Fruit fly (Drosophila melanogaster): ENCODE measurements around the gene Prosbeta6.

DNA sequence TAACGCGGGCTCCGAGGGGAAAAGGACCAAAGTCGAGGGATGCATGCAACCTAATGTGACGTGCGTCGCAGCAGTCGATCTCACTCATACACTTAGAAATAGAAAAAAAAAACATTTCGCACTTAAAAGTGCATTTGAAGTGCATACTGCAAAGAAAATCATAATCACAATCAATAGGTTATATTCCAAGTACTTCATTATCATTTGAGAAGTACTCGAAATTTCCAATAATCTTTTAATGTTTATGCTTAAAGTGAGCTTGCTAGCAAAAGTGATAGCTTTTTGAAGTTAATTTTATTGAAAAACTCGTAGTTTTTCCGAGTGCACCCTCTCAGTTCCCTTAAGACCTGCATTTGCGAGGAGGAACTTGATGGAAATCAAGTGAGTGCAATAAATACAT, 24.3 kb upstream of the Prosbeta6 start:
- TF ChIP-seq CG8478 (optimal IDR thresholded peaks at IDR 0.05) = no peak
- TF ChIP-seq CTCF (optimal IDR thresholded peaks at IDR 0.05) = no peak
